Fruit fly (Drosophila melanogaster) whole organism, pupa: ENCODE data around the gene Sox102F.

Source experiments
- CG12605 ChIP-seq: fragments of 200-800 bp; sonication (Bioruptor generic); IDR thresholded peaks from 2 replicates; pipeline ENCODE4 v1.3.6; 2022; ENCODE audit warnings: missing biosample characterization, missing genetic modification characterization
- CG14655 ChIP-seq: fragments of 200-800 bp; sonication (Bioruptor generic); optimal IDR thresholded peaks from 3 replicates; lab custom pipeline; 2017; ENCODE audit warnings: mild to moderate bottlenecking, missing biosample characterization, missing genetic modification reagents, missing genetic modification characterization
- CG34367 ChIP-seq: fragments of 200-800 bp; sonication (Bioruptor generic); optimal IDR thresholded peaks from 2 replicates; lab custom pipeline; 2018; ENCODE audit warnings: missing biosample characterization, mild to moderate bottlenecking, missing genetic modification characterization
- CG8159 ChIP-seq: fragments of 200-800 bp; sonication (Bioruptor generic); optimal IDR thresholded peaks from 3 replicates; lab custom pipeline; 2018; ENCODE audit warnings: missing biosample characterization, mild to moderate bottlenecking, missing genetic modification characterization, moderate library complexity
- CG9948 ChIP-seq: fragments of 200-800 bp; sonication (Bioruptor generic); optimal IDR thresholded peaks from 2 replicates; lab custom pipeline; 2018; ENCODE audit warnings: missing biosample characterization, mild to moderate bottlenecking, missing genetic modification characterization, moderate library complexity
- D1 ChIP-seq: fragments of 200-800 bp; sonication (Bioruptor generic); optimal IDR thresholded peaks from 2 replicates; lab custom pipeline; 2018; ENCODE audit warnings: missing biosample characterization, mild to moderate bottlenecking, missing genetic modification characterization, moderate library complexity
- EcR ChIP-seq: fragments of 200-800 bp; sonication (Bioruptor generic); optimal IDR thresholded peaks from 3 replicates; lab custom pipeline; 2019; ENCODE audit warnings: missing biosample characterization, missing genetic modification characterization, mild to moderate bottlenecking, moderate library complexity, missing genetic modification reagents
- Ets98B ChIP-seq: fragments of 200-800 bp; sonication (Bioruptor generic); IDR thresholded peaks from 2 replicates; pipeline ENCODE4 v1.3.6; 2022; ENCODE audit warnings: missing biosample characterization, missing genetic modification characterization

DNA sequence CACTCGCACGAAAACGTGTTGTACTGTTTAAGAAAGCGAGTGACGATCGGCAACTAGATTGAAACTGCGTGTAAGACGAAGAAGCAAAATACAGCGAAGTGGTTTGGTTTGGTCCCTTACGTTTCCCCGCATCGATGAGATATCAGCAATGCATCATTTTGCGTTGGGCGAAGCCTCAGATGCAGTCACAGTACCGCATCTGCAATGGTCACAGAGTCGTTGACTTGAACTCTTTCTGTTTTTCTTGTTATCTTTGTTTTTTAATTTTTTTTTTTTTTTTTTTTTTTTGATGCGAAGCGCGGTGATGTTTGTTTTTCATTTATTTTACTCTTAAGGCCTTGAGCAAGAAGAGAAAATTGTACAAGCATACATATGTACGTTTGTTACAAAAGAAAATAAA lies 4.4 kb downstream of the Sox102F start:
- TF ChIP-seq CG34367 (tag; lab: Kevin White, UChicago) (peak; percentile 51), CG14655 (GFP tag; lab: Kevin White, UChicago) (peak; percentile 24), CG8159 (tag; lab: Kevin White, UChicago) (peak; percentile 37), CG9948 (tag; lab: Kevin White, UChicago) (no peak), EcR (GFP tag; lab: Kevin White, UChicago) (no peak), CG12605 (GFP tag; lab: Robert Waterston, UW) (no peak; the same call in none of the 2 replicates), Ets98B (GFP tag; lab: Robert Waterston, UW) (no peak), D1 (tag; lab: Kevin White, UChicago) (no peak)
